Fruit fly (Drosophila melanogaster) Kc167 (cell line): ENCODE measurements around the gene CG1136.

Experiments
- Myc ChIP-seq: fragments of >200 bp; optimal IDR thresholded peaks from 2 replicates; lab custom pipeline; 2017; ENCODE audit warnings: missing external identifiers
- Sin3A ChIP-seq: fragments of >200 bp; optimal IDR thresholded peaks from 2 replicates; lab custom pipeline; 2018; ENCODE audit warnings: missing external identifiers
- h ChIP-seq: fragments of >200 bp; optimal IDR thresholded peaks from 3 replicates; lab custom pipeline; 2018; ENCODE audit warnings: missing external identifiers
- insv ChIP-seq: fragments of >200 bp; optimal IDR thresholded peaks from 3 replicates; lab custom pipeline; 2018; ENCODE audit warnings: missing external identifiers
- psq ChIP-seq: fragments of >200 bp; optimal IDR thresholded peaks from 2 replicates; lab custom pipeline; 2017; ENCODE audit warnings: missing external identifiers
- ttk ChIP-seq: sonication (Bioruptor generic); optimal IDR thresholded peaks from 2 replicates; lab custom pipeline; 2017; ENCODE audit warnings: missing external identifiers

Gene CG1136

DNA sequence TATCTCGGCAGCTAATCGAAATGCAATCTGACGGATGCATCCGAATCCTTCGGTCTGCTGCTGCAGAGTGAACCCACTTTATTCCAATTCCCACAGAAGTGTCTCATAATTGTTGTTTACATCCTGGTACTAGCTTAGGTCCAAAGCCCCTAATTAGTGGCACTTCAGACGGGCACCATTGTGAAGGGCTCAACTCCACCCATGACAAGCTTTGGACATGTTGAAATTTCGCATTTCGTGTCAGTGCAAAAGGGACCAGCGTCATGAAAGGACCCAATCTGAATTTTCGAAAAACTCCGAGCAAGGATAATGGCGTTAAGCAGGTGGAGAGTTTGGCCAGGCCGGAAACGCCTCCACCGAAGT, 19.9 kb upstream of the CG1136 start, which contains the start of gene Gr64a:
Gr64a (plus strand) TSS at position 264 of the 363 bp plus-strand sequence.
- TF ChIP-seq Sin3A (lab: Kevin White, UChicago) (no peak), h (no peak), Myc (lab: Kevin White, UChicago) (no peak), insv (lab: Kevin White, UChicago) (no peak), ttk (lab: Kevin White, UChicago) (no peak), psq (lab: Kevin White, UChicago) (no peak)

- TF ChIP-seq psq (lab: Kevin White, UChicago): no peak
- no peak for TF ChIP-seq Myc (lab: Kevin White, UChicago)
- no peak for TF ChIP-seq insv (lab: Kevin White, UChicago)
- TF ChIP-seq h: no peak
- TF ChIP-seq Sin3A (lab: Kevin White, UChicago): no peak
- TF ChIP-seq ttk (lab: Kevin White, UChicago): no peak
Measured at dm6 chr3L:4028305-4028704, 18.1 kb upstream of the CG1136 start, which contains the start of the genes Gr64b and Gr64c. Gene Gr64b (plus strand): TSS chr3L:4028605. Gene Gr64c (plus strand): TSS chr3L:4028605.

DNA sequence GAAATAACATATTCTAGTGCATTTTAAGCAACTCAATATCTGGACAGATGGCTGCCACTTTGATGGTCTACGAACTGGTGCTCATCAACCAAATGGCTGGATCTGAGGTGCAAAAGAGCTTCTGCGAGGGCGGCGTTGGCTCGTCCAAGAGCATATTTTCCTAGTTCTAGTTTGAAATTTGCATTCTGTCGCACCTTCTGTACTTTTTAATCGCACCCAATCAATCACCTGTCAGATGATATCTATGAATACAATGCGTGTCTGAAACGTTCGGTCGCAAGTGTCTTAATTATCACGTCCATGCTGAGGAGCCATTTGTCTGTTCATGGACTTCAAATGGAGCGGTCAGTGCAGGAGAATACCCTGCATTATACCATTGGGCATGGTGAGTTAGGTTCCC, 14.6 kb upstream of the CG1136 start, which contains the start of the genes Gr64d and Gr64e:
Gr64d (plus strand) TSS at position 301 of the 400 bp plus-strand sequence.
Gr64e (plus strand) TSS at position 380 of the 400 bp plus-strand sequence.
- TF ChIP-seq Sin3A (lab: Kevin White, UChicago): no peak
- no peak for TF ChIP-seq insv (lab: Kevin White, UChicago)
- no peak for TF ChIP-seq h
- TF ChIP-seq Myc (lab: Kevin White, UChicago): no peak
- TF ChIP-seq psq (lab: Kevin White, UChicago): no peak
- TF ChIP-seq ttk (lab: Kevin White, UChicago): no peak

dm6 chr3L:4035499-4035898, 10.9 kb upstream of the CG1136 start, which contains the start of gene Gr64f:
Gene Gr64f (plus strand): TSS chr3L:4035799.
- no peak for TF ChIP-seq ttk (lab: Kevin White, UChicago)
- TF ChIP-seq h: no peak
- no peak for TF ChIP-seq insv (lab: Kevin White, UChicago)
- no peak for TF ChIP-seq Myc (lab: Kevin White, UChicago)
- TF ChIP-seq psq (lab: Kevin White, UChicago): no peak
- no peak for TF ChIP-seq Sin3A (lab: Kevin White, UChicago)

DNA sequence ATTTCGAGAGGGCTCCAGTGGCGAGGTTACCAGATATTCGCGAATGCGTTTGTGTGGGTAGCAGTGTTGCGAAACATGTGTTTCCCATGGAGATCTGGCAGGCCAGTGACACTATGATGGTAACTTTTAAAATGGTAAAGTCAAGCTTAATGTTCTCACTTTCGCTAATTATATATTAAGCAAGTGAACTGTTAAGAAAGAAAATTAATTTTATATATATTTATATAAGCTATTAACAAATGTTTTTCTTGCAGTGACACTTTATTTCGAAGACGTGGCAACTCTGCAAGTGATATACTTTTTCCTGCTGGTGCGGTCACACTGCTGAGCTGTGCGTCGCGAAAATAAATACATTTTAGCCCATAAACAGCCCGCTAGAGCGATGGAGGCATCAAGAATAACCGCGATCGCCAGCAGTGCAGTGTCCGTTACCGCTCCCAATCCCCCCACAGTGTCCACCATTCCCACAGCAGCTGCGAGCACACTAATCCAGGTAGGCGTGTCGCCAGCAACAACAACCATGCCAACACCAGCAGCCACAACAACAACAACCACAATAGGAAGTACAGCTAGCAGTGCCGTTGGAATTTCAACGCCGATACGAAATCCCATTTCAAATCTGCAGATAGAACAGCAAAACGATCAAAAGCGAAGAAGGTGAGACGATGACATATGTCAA, 6.0 kb upstream of the CG1136 start, which contains the start of the genes CG11593 and Rcd5:
CG11593 (minus strand) TSS at position 236 of the 679 bp plus-strand sequence.
Rcd5 (plus strand) TSS at position 283 of the 679 bp plus-strand sequence.
- TF ChIP-seq ttk (lab: Kevin White, UChicago): no peak
- no peak for TF ChIP-seq h
- no peak for TF ChIP-seq psq (lab: Kevin White, UChicago)
- TF ChIP-seq insv (lab: Kevin White, UChicago): no peak
- TF ChIP-seq Myc (lab: Kevin White, UChicago): no peak
- TF ChIP-seq Sin3A (lab: Kevin White, UChicago): no peak

DNA sequence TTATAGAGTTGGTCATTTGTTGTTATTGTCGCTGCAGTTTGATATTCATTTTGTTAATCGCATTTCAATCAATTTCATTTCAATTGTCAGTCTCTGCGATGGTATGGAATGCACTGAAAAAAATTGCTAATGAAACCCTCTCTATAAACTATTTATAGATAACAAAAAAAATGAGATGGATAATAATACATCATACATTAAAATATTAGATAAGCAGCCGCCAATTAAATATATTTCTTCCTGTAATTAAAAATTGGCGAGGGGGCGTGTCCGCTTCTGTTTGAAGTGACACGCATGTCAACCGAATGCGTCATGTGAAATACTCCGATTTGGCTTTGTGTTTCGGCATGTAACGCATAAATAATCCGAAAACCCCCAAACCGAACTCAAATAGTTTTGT, 1.9 kb upstream of the CG1136 start:
- no peak for TF ChIP-seq ttk (lab: Kevin White, UChicago)
- TF ChIP-seq insv (lab: Kevin White, UChicago): no peak

- no peak for TF ChIP-seq Myc (lab: Kevin White, UChicago)
- TF ChIP-seq psq (lab: Kevin White, UChicago): no peak
- no peak for TF ChIP-seq h
- no peak for TF ChIP-seq insv (lab: Kevin White, UChicago)
- TF ChIP-seq ttk (lab: Kevin White, UChicago): no peak
- TF ChIP-seq Sin3A (lab: Kevin White, UChicago): no peak
Measured at dm6 chr3L:4047635-4048034, 1.2 kb downstream of the CG1136 start, which contains the start of gene Dpy-30L2. Gene Dpy-30L2 (minus strand): TSS chr3L:4047735.

DNA sequence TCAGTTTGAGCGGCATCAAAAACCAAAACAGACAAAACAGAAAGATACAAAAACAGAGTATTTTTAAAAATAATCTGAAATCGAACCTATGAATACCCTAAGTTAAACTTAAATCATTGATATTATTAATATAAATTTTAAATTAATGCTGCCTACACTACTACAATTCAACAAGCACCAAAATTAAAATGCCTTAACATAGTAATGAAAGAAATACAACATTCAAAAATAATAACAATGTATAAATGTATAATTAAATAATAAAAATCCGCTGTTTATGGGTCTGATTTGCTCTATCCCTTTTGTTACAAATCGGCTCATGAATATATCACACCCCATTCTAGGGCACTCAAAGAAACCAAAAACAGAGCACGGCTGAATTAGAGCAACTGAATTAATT, 2.7 kb downstream of the CG1136 start:
- no peak for TF ChIP-seq ttk (lab: Kevin White, UChicago)
- TF ChIP-seq Sin3A (lab: Kevin White, UChicago): no peak
- no peak for TF ChIP-seq insv (lab: Kevin White, UChicago)
- TF ChIP-seq h: no peak
- TF ChIP-seq psq (lab: Kevin White, UChicago): no peak
- TF ChIP-seq Myc (lab: Kevin White, UChicago): no peak

DNA sequence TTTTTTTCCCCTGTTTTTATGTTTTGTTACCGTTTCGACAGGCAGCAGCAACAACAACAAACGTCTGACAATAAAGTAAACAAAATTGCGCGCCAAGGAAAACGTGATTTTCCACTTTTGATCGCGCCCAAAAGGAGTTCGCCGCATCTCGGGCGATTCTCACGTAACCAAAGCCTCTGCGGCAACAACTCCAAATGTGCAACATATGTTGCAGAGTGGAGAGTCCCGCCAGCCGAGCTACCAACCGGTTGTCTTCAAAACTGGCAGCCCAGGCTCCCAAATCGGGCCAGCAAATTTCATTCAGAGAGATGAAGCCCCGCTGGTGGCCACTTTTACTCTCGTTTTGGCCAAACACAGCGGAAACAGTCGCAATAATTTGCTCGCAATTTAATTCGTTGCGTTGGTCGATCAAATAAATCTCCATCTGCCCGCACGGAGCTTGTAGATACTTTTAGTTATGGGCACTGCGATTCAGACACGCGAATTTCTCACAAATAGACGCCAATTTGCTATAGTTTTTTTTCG, 9.1 kb downstream of the CG1136 start:
- no peak for TF ChIP-seq h
- TF ChIP-seq ttk (lab: Kevin White, UChicago): no peak
- TF ChIP-seq Myc (lab: Kevin White, UChicago): no peak
- TF ChIP-seq Sin3A (lab: Kevin White, UChicago): no peak
- no peak for TF ChIP-seq insv (lab: Kevin White, UChicago)
- no peak for TF ChIP-seq psq (lab: Kevin White, UChicago)

dm6 chr3L:4056812-4057211, 10.4 kb downstream of the CG1136 start:
- TF ChIP-seq Sin3A (lab: Kevin White, UChicago): no peak

DNA sequence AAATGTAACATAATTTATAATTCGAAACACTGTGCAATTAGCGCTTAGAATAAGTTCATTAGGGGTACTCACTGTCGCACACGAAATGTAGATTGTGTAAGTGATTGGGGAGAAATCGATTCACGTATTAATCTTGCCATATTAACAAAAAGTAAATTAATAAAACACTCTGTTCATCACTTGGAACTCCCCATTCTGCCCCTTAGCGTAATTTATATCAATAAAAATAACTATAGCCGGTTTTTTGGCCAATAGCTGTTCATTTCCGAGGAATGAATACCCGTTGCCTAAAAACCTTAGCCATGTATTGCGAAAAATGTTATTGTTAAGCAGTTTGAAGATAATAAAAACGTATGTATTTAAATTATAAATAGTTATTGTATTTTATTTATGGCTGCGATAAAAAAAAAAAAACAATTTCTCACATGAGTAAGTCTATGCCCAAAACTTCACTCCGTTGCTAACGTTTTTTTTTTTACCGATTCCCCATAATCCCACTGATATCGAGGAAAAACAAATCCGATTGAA, 13.0 kb downstream of the CG1136 start, which contains the start of gene Ugt305A1:
Ugt305A1 (plus strand) TSS at position 478 of the 528 bp plus-strand sequence.
- TF ChIP-seq Myc (lab: Kevin White, UChicago) (no peak), ttk (lab: Kevin White, UChicago) (no peak), Sin3A (lab: Kevin White, UChicago) (no peak), insv (lab: Kevin White, UChicago) (no peak), h (no peak), psq (lab: Kevin White, UChicago) (no peak)
